Worm (Caenorhabditis elegans): ENCODE measurements around the gene npr-42.

Gene npr-42

ce11 chrII:4267711-4268110 lies 8.3 kb upstream of the npr-42 start:
- TF ChIP-seq bed-1 (GFP tag; IDR thresholded peaks at IDR 0.05) (no peak), hmg-20 (GFP tag; IDR thresholded peaks at IDR 0.05) (no peak), ets-4 (GFP tag; optimal IDR thresholded peaks at IDR 0.05) (no peak), snpc-4 (GFP tag; optimal IDR thresholded peaks at IDR 0.05) (no peak), snpc-4 (tag; optimal IDR thresholded peaks at IDR 0.05) (no peak), egl-18 (GFP tag; IDR thresholded peaks at IDR 0.05) (no peak), F49E8.2 (tag; optimal IDR thresholded peaks at IDR 0.05; ENCODE audit: insufficient read depth) (no peak)

- no peak for TF ChIP-seq sptf-2 (GFP tag; optimal IDR thresholded peaks at IDR 0.05)
- TF ChIP-seq madf-3 (GFP tag; IDR thresholded peaks at IDR 0.05) = no peak
- no peak for TF ChIP-seq madf-6 (GFP tag; IDR thresholded peaks at IDR 0.05)
- TF ChIP-seq bed-1 (GFP tag; IDR thresholded peaks at IDR 0.05) = no peak
- no peak for TF ChIP-seq athp-1 (tag; optimal IDR thresholded peaks at IDR 0.05)
- TF ChIP-seq xnd-1 (tag; optimal IDR thresholded peaks at IDR 0.05) = no peak
- no peak for TF ChIP-seq unc-62 (GFP tag; optimal IDR thresholded peaks at IDR 0.05)
- TF ChIP-seq somi-1 (GFP tag; optimal IDR thresholded peaks at IDR 0.05) = no peak
- no peak for TF ChIP-seq B0035.1 (tag; optimal IDR thresholded peaks at IDR 0.05)
- TF ChIP-seq attf-5 (GFP tag; optimal IDR thresholded peaks at IDR 0.05) = no peak
- TF ChIP-seq pha-4 (tag; optimal IDR thresholded peaks at IDR 0.05) = no peak
- TF ChIP-seq rpc-1 (optimal IDR thresholded peaks at IDR 0.05) = no peak
- no peak for TF ChIP-seq rpc-1 (tag; optimal IDR thresholded peaks at IDR 0.05)
- TF ChIP-seq Y95B8A.8 (GFP tag; IDR thresholded peaks at IDR 0.05) = no peak
- TF ChIP-seq tlf-1 (GFP tag; optimal IDR thresholded peaks at IDR 0.05) = no peak
- no peak for TF ChIP-seq Y53G8AR.9 (GFP tag; conservative IDR thresholded peaks at IDR 0.05)
Measured at ce11 chrII:4276924-4277323, 922 bp downstream of the npr-42 start.

ce11 chrII:4277639-4278038 lies 1.6 kb downstream of the npr-42 start:
- TF ChIP-seq lin-54 (GFP tag; optimal IDR thresholded peaks at IDR 0.05) = no peak
- TF ChIP-seq F22D6.2 (tag; optimal IDR thresholded peaks at IDR 0.05) = no peak
- TF ChIP-seq ztf-6 (GFP tag; IDR thresholded peaks at IDR 0.05) = no peak
- no peak for TF ChIP-seq let-607 (tag; optimal IDR thresholded peaks at IDR 0.05)
- no peak for TF ChIP-seq gei-17 (GFP tag; optimal IDR thresholded peaks at IDR 0.05)

ce11 chrII:4281743-4282142 lies 5.7 kb downstream of the npr-42 start, which contains the start of gene C01F1.5:
Gene C01F1.5 (minus strand): TSS chrII:4281845.
- TF ChIP-seq fkh-3 (tag; optimal IDR thresholded peaks at IDR 0.05) (no peak), bed-2 (GFP tag; IDR thresholded peaks at IDR 0.05) (no peak), snpc-3.4 (tag; optimal IDR thresholded peaks at IDR 0.05) (peak; percentile 5), egl-18 (GFP tag; IDR thresholded peaks at IDR 0.05) (no peak)

- TF ChIP-seq nhr-179 (tag; optimal IDR thresholded peaks at IDR 0.05) (no peak), lin-35 (GFP tag; optimal IDR thresholded peaks at IDR 0.05) (no peak), ztf-22 (GFP tag; optimal IDR thresholded peaks at IDR 0.05) (no peak), nfyb-1 (GFP tag; IDR thresholded peaks at IDR 0.05) (peak; percentile 66; the same call in 1 of the 2 replicates), ztf-3 (GFP tag; optimal IDR thresholded peaks at IDR 0.05) (no peak), fkh-3 (tag; optimal IDR thresholded peaks at IDR 0.05) (no peak), lin-54 (GFP tag; optimal IDR thresholded peaks at IDR 0.05) (no peak), unc-130 (GFP tag; optimal IDR thresholded peaks at IDR 0.05) (no peak)
Measured at ce11 chrII:4284305-4285193, 8.5 kb downstream of the npr-42 start.

Data from whole organism, young adult.